Fruit fly (Drosophila melanogaster): Measurements from ENCODE around the gene Mtr4.

Gene Mtr4

dm6 chr2L:15761409-15762407, 9.6 kb downstream of the Mtr4 start (continued):
- TF ChIP-seq CG8944 (GFP tag; optimal IDR thresholded peaks at IDR 0.05) = peak; percentile 15
- TF ChIP-seq CG33213 (GFP tag; optimal IDR thresholded peaks at IDR 0.05) = peak; percentile 28
- no peak for TF ChIP-seq Dref (GFP tag; IDR thresholded peaks at IDR 0.05)
- peak; percentile 87 for TF ChIP-seq Ptx1 (GFP tag; IDR thresholded peaks at IDR 0.05)
- TF ChIP-seq MESR4 (GFP tag; optimal IDR thresholded peaks at IDR 0.05) = no peak
- peak; percentile 89 for TF ChIP-seq gem (tag; optimal IDR thresholded peaks at IDR 0.05)
- peak; percentile 5 for TF ChIP-seq eyg (GFP tag; optimal IDR thresholded peaks at IDR 0.05)
- peak; percentile 49 for TF ChIP-seq Six4 (GFP tag; optimal IDR thresholded peaks at IDR 0.05)
- TF ChIP-seq CG17912 (GFP tag; optimal IDR thresholded peaks at IDR 0.05) = no peak
- peak; percentile 48 for TF ChIP-seq Max (GFP tag; optimal IDR thresholded peaks at IDR 0.05)
- peak; percentile 65 for TF ChIP-seq CG1233 (GFP tag; optimal IDR thresholded peaks at IDR 0.05)
- peak; percentile 84 for TF ChIP-seq wor (GFP tag; IDR thresholded peaks at IDR 0.05)
- TF ChIP-seq dati (GFP tag; IDR thresholded peaks at IDR 0.05) = 0 out of 2 replicates have a peak, but pooled peaks have one; percentile 53
- TF ChIP-seq CG6765 (GFP tag; optimal IDR thresholded peaks at IDR 0.05) = peak; percentile 27
- peak; percentile 49 for TF ChIP-seq lilli (GFP tag; optimal IDR thresholded peaks at IDR 0.05)
- TF ChIP-seq CG14860 (GFP tag; IDR thresholded peaks at IDR 0.05; ENCODE audit: partially characterized antibody) = no peak
- TF ChIP-seq CG10543 (GFP tag; optimal IDR thresholded peaks at IDR 0.05) = peak; percentile 5
- TF ChIP-seq bowl (GFP tag; IDR thresholded peaks at IDR 0.05) = peak; percentile 51; the same call in 1 of the 2 replicates
- TF ChIP-seq Dek (tag; optimal IDR thresholded peaks at IDR 0.05) = peak; percentile 44
- TF ChIP-seq CG1602 (GFP tag; optimal IDR thresholded peaks at IDR 0.05) = peak; percentile 64
- peak; percentile 64 for TF ChIP-seq PHDP (tag; optimal IDR thresholded peaks at IDR 0.05)
- no peak for TF ChIP-seq pb (GFP tag; optimal IDR thresholded peaks at IDR 0.05)
- peak; percentile 36 for TF ChIP-seq CG1792 (GFP tag; optimal IDR thresholded peaks at IDR 0.05)
- no peak for TF ChIP-seq CG17612 (GFP tag; IDR thresholded peaks at IDR 0.05)
- peak; percentile 53 for TF ChIP-seq CG13775 (GFP tag; optimal IDR thresholded peaks at IDR 0.05)
- no peak for TF ChIP-seq Gsc (GFP tag; IDR thresholded peaks at IDR 0.05)
- TF ChIP-seq Hr3 (GFP tag; optimal IDR thresholded peaks at IDR 0.05) = peak; percentile 76
- peak in 1 of 3 experiments; percentile 82 for TF ChIP-seq lola (GFP tag; optimal IDR thresholded peaks at IDR 0.05)
- peak; percentile 22 for TF ChIP-seq NC2β (GFP tag; optimal IDR thresholded peaks at IDR 0.05)
- TF ChIP-seq amos (GFP tag; IDR thresholded peaks at IDR 0.05; ENCODE audit: partially characterized antibody) = no peak
- no peak for TF ChIP-seq CG3838 (GFP tag; optimal IDR thresholded peaks at IDR 0.05)
- no peak for TF ChIP-seq klu (GFP tag; IDR thresholded peaks at IDR 0.05)
- peak; percentile 69 for TF ChIP-seq Asciz (GFP tag; optimal IDR thresholded peaks at IDR 0.05)
- TF ChIP-seq CrebB (tag; optimal IDR thresholded peaks at IDR 0.05) = no peak
- TF ChIP-seq Myb (GFP tag; optimal IDR thresholded peaks at IDR 0.05) = no peak
- peak; percentile 74 for TF ChIP-seq D19A (tag; optimal IDR thresholded peaks at IDR 0.05)
- TF ChIP-seq slbo (GFP tag; IDR thresholded peaks at IDR 0.05) = peak; percentile 62
- TF ChIP-seq CG32767 (GFP tag; IDR thresholded peaks at IDR 0.05) = peak; percentile 86
- TF ChIP-seq yki (optimal IDR thresholded peaks at IDR 0.05) = no peak
- peak; percentile 73 for TF ChIP-seq CG33557 (GFP tag; optimal IDR thresholded peaks at IDR 0.05)
- TF ChIP-seq hbn (GFP tag; IDR thresholded peaks at IDR 0.05; ENCODE audit: partially characterized antibody) = no peak
- TF ChIP-seq CG8359 (GFP tag; optimal IDR thresholded peaks at IDR 0.05; ENCODE audit: borderline replicate concordance) = peak; percentile 21
- TF ChIP-seq row (GFP tag; IDR thresholded peaks at IDR 0.05) = peak; percentile 89
- TF ChIP-seq Abd-B (GFP tag; optimal IDR thresholded peaks at IDR 0.05) = peak; percentile 55
- no peak for TF ChIP-seq Hr39 (optimal IDR thresholded peaks at IDR 0.05)
- TF ChIP-seq tna (GFP tag; IDR thresholded peaks at IDR 0.05; ENCODE audit: partially characterized antibody) = no peak
- no peak for TF ChIP-seq h (optimal IDR thresholded peaks at IDR 0.05)
- TF ChIP-seq Nf-YA (GFP tag; IDR thresholded peaks at IDR 0.05) = peak; percentile 39; the same call in 1 of the 2 replicates
- no peak for TF ChIP-seq CG3163 (GFP tag; optimal IDR thresholded peaks at IDR 0.05)
